Fruit fly (Drosophila melanogaster) whole organism, embryonic: ENCODE measurements around the gene robo3.

Experiments
- ATbp ChIP-seq: fragments of 200-800 bp; sonication (Bioruptor generic); optimal IDR thresholded peaks from 2 replicates; lab custom pipeline; 2017; ENCODE audit warnings: missing biosample characterization, mild to moderate bottlenecking, missing genetic modification characterization, missing genetic modification reagents
- CG10209 ChIP-seq: fragments of 200-800 bp; sonication (Bioruptor generic); optimal IDR thresholded peaks from 3 replicates; lab custom pipeline; 2017; ENCODE audit warnings: missing biosample characterization, mild to moderate bottlenecking, missing genetic modification characterization, missing genetic modification reagents
- CG12104 ChIP-seq: fragments of 200-800 bp; sonication (Bioruptor generic); optimal IDR thresholded peaks from 3 replicates; lab custom pipeline; 2016; ENCODE audit warnings: missing biosample characterization, missing genetic modification characterization
- CG12744 ChIP-seq: fragments of 200-800 bp; sonication (Bioruptor generic); optimal IDR thresholded peaks from 2 replicates; lab custom pipeline; 2016; ENCODE audit warnings: missing biosample characterization, missing genetic modification characterization
- CG14667 ChIP-seq: fragments of 200-800 bp; sonication (Bioruptor generic); IDR thresholded peaks from 2 replicates; pipeline ENCODE4 v1.3.6; 2022; ENCODE audit warnings: missing biosample characterization, missing genetic modification characterization
- CG14710 ChIP-seq: fragments of 200-800 bp; sonication (Bioruptor generic); optimal IDR thresholded peaks from 3 replicates; lab custom pipeline; 2019; ENCODE audit warnings: missing biosample characterization, mild to moderate bottlenecking, missing genetic modification characterization, moderate library complexity
- CG14860 ChIP-seq: fragments of 200-800 bp; sonication (Bioruptor generic); IDR thresholded peaks from 3 replicates; pipeline ENCODE4 v1.3.6; 2022; ENCODE audit warnings: missing biosample characterization, missing genetic modification characterization; ENCODE audit not compliant: partially characterized antibody
- CG1602 ChIP-seq: fragments of 200-800 bp; sonication (Bioruptor generic); optimal IDR thresholded peaks from 3 replicates; lab custom pipeline; 2016; ENCODE audit warnings: missing biosample characterization, missing genetic modification characterization
- CG18476 ChIP-seq: fragments of 200-800 bp; sonication (Bioruptor generic); optimal IDR thresholded peaks from 2 replicates; lab custom pipeline; 2016; ENCODE audit warnings: missing biosample characterization, mild to moderate bottlenecking, missing genetic modification characterization
- CG2875 ChIP-seq: fragments of 200-800 bp; sonication (Bioruptor generic); optimal IDR thresholded peaks from 2 replicates; lab custom pipeline; 2017; ENCODE audit warnings: missing biosample characterization, mild to moderate bottlenecking, missing genetic modification characterization, missing genetic modification reagents
- CG3065 ChIP-seq: fragments of 200-800 bp; sonication (Bioruptor generic); optimal IDR thresholded peaks from 2 replicates; lab custom pipeline; 2016; ENCODE audit warnings: missing biosample characterization, missing genetic modification characterization
- CG4617 ChIP-seq: fragments of 200-800 bp; sonication (Bioruptor generic); optimal IDR thresholded peaks from 3 replicates; lab custom pipeline; 2016; ENCODE audit warnings: missing biosample characterization, missing genetic modification characterization, borderline replicate concordance
- CG4730 ChIP-seq: fragments of 200-800 bp; sonication (Bioruptor generic); IDR thresholded peaks from 2 replicates; pipeline ENCODE4 v1.3.6; 2022; ENCODE audit warnings: missing biosample characterization, missing genetic modification characterization
- CG5180 ChIP-seq: fragments of 200-800 bp; sonication (Bioruptor generic); optimal IDR thresholded peaks from 3 replicates; lab custom pipeline; 2017; ENCODE audit warnings: missing biosample characterization, missing genetic modification characterization, mild to moderate bottlenecking, moderate library complexity, missing genetic modification reagents
- CG7786 ChIP-seq: fragments of 200-800 bp; sonication (Bioruptor generic); optimal IDR thresholded peaks from 2 replicates; lab custom pipeline; 2016; ENCODE audit warnings: missing biosample characterization, missing genetic modification characterization
- CG8765 ChIP-seq: fragments of 200-800 bp; sonication (Bioruptor generic); IDR thresholded peaks from 2 replicates; pipeline ENCODE4 v1.3.6; 2022; ENCODE audit warnings: missing biosample characterization, missing genetic modification characterization
- CG9727 ChIP-seq: fragments of 200-800 bp; sonication (Bioruptor generic); optimal IDR thresholded peaks from 3 replicates; lab custom pipeline; 2017; ENCODE audit warnings: missing biosample characterization, mild to moderate bottlenecking, missing genetic modification characterization
- CG9797 ChIP-seq: fragments of 200-800 bp; sonication (Bioruptor generic); optimal IDR thresholded peaks from 3 replicates; lab custom pipeline; 2018; ENCODE audit warnings: missing biosample characterization, mild to moderate bottlenecking, missing genetic modification characterization
- D19B ChIP-seq: fragments of 200-800 bp; sonication (Bioruptor generic); optimal IDR thresholded peaks from 2 replicates; lab custom pipeline; 2017; ENCODE audit warnings: missing biosample characterization, mild to moderate bottlenecking, missing genetic modification characterization
- HLH54F ChIP-seq: fragments of 200-800 bp; sonication (Bioruptor generic); optimal IDR thresholded peaks from 3 replicates; lab custom pipeline; 2016; ENCODE audit warnings: missing biosample characterization, missing genetic modification characterization
- Hr39 ChIP-seq: fragments of >200 bp; optimal IDR thresholded peaks from 2 replicates; lab custom pipeline; 2017
- Med ChIP-seq: fragments of 200-800 bp; sonication (Bioruptor generic); peaks from one replicate; lab custom pipeline; 2016; ENCODE audit warnings: missing biosample characterization, missing genetic modification characterization, mild to moderate bottlenecking, inconsistent platforms, moderate library complexity
- Mrtf ChIP-seq: fragments of 200-800 bp; sonication (Bioruptor generic); IDR thresholded peaks from 3 replicates; pipeline ENCODE4 v1.3.6; 2022; ENCODE audit warnings: missing biosample characterization, missing genetic modification characterization
- Neu2 ChIP-seq: fragments of 200-800 bp; sonication (Bioruptor generic); optimal IDR thresholded peaks from 3 replicates; lab custom pipeline; 2016; ENCODE audit warnings: missing biosample characterization, missing genetic modification characterization, borderline replicate concordance
- NfI ChIP-seq: fragments of 200-800 bp; sonication (Bioruptor generic); optimal IDR thresholded peaks from 3 replicates; lab custom pipeline; 2018; ENCODE audit warnings: missing biosample characterization, mild to moderate bottlenecking, missing genetic modification characterization, moderate library complexity
- Oaz ChIP-seq: fragments of 200-800 bp; sonication (Bioruptor generic); IDR thresholded peaks from 2 replicates; pipeline ENCODE4 v1.3.6; 2022; ENCODE audit warnings: missing biosample characterization, missing genetic modification characterization
- Oli ChIP-seq: fragments of 200-800 bp; sonication (Bioruptor generic); optimal IDR thresholded peaks from 2 replicates; lab custom pipeline; 2018; ENCODE audit warnings: missing biosample characterization, mild to moderate bottlenecking, missing genetic modification characterization, moderate library complexity
- Ptx1 ChIP-seq: fragments of 200-800 bp; sonication (Bioruptor generic); IDR thresholded peaks from 2 replicates; pipeline ENCODE4 v1.3.6; 2022; ENCODE audit warnings: missing biosample characterization, missing genetic modification characterization
- Ravus ChIP-seq: fragments of 200-800 bp; sonication (Bioruptor generic); IDR thresholded peaks from 2 replicates; pipeline ENCODE4 v1.3.6; 2022; ENCODE audit warnings: missing biosample characterization, missing genetic modification characterization
- Vsx1 ChIP-seq: fragments of 200-800 bp; sonication (Bioruptor generic); optimal IDR thresholded peaks from 2 replicates; lab custom pipeline; 2017; ENCODE audit warnings: missing biosample characterization, mild to moderate bottlenecking, missing genetic modification characterization, missing genetic modification reagents
- ap ChIP-seq: fragments of 200-800 bp; sonication (Bioruptor generic); IDR thresholded peaks from 2 replicates; pipeline ENCODE4 v1.3.6; 2022; ENCODE audit warnings: missing biosample characterization, missing genetic modification characterization
- bcd ChIP-seq: fragments of 200-800 bp; sonication (Bioruptor generic); optimal IDR thresholded peaks from 2 replicates; lab custom pipeline; 2017; ENCODE audit warnings: missing biosample characterization, mild to moderate bottlenecking, missing genetic modification characterization
- bsh ChIP-seq, 2 experiments: fragments of 200-800 bp; sonication (Bioruptor generic); optimal IDR thresholded peaks; 2 replicates each; lab custom pipeline; 2017 to 2018; ENCODE audit warnings: mild to moderate bottlenecking in 2 of 2, missing biosample characterization in 2 of 2, missing genetic modification characterization in 2 of 2, moderate library complexity in 1 of 2
- chn ChIP-seq: fragments of 200-800 bp; sonication (Bioruptor generic); optimal IDR thresholded peaks from 2 replicates; lab custom pipeline; 2016; ENCODE audit warnings: missing biosample characterization, missing genetic modification characterization
- ci ChIP-seq: fragments of 200-800 bp; sonication (Bioruptor generic); IDR thresholded peaks from 3 replicates; pipeline ENCODE4 v1.3.6; 2022; ENCODE audit warnings: missing biosample characterization, missing genetic modification characterization
- gcm2 ChIP-seq: fragments of 200-800 bp; sonication (Bioruptor generic); optimal IDR thresholded peaks from 2 replicates; lab custom pipeline; 2016; ENCODE audit warnings: missing biosample characterization, missing genetic modification characterization
- gsb-n ChIP-seq: fragments of 200-800 bp; sonication (Bioruptor generic); optimal IDR thresholded peaks from 3 replicates; lab custom pipeline; 2018; ENCODE audit warnings: missing biosample characterization, mild to moderate bottlenecking, missing genetic modification characterization
- hkb ChIP-seq, 2 experiments: fragments of 200-800 bp in 1 of 2; fragments of >200 bp in 1 of 2; sonication (Bioruptor generic) in 1 of 2; IDR thresholded peaks in 1 of 2; optimal IDR thresholded peaks in 1 of 2; 2 replicates each; pipeline versions ENCODE4 v1.3.6 to Lab custom; 2017 to 2022; ENCODE audit warnings: missing biosample characterization in 1 of 2, missing genetic modification characterization in 1 of 2
- jigr1 ChIP-seq: fragments of 200-800 bp; sonication (Bioruptor generic); IDR thresholded peaks from 3 replicates; pipeline ENCODE4 v1.3.6; 2022; ENCODE audit warnings: missing biosample characterization, missing genetic modification characterization
- lab ChIP-seq: fragments of 200-800 bp; sonication (Bioruptor generic); optimal IDR thresholded peaks from 3 replicates; lab custom pipeline; 2017; ENCODE audit warnings: missing biosample characterization, missing genetic modification characterization, mild to moderate bottlenecking, moderate library complexity, missing genetic modification reagents
- maf-S ChIP-seq: fragments of 200-800 bp; sonication (Bioruptor generic); optimal IDR thresholded peaks from 2 replicates; lab custom pipeline; 2016; ENCODE audit warnings: missing biosample characterization, missing genetic modification characterization
- mld ChIP-seq: fragments of 200-800 bp; sonication (Bioruptor generic); IDR thresholded peaks from 3 replicates; pipeline ENCODE4 v1.3.6; 2022; ENCODE audit warnings: missing biosample characterization, missing genetic modification characterization; ENCODE audit not compliant: partially characterized antibody
- org-1 ChIP-seq: fragments of 200-800 bp; sonication (Bioruptor generic); optimal IDR thresholded peaks from 2 replicates; lab custom pipeline; 2017; ENCODE audit warnings: missing biosample characterization, missing genetic modification characterization
- ranshi ChIP-seq: fragments of 200-800 bp; sonication (Bioruptor generic); IDR thresholded peaks from 2 replicates; pipeline ENCODE4 v1.3.6; 2022; ENCODE audit warnings: missing biosample characterization, missing genetic modification characterization
- repo ChIP-seq: fragments of 200-800 bp; sonication (Bioruptor generic); optimal IDR thresholded peaks from 2 replicates; lab custom pipeline; 2016; ENCODE audit warnings: missing biosample characterization, missing genetic modification characterization
- scrt ChIP-seq: fragments of 200-800 bp; sonication (Bioruptor generic); optimal IDR thresholded peaks from 2 replicates; lab custom pipeline; 2018; ENCODE audit warnings: missing biosample characterization, mild to moderate bottlenecking, missing genetic modification characterization, moderate library complexity
- sens-2 ChIP-seq: fragments of 200-800 bp; sonication (Bioruptor generic); IDR thresholded peaks from 2 replicates; pipeline ENCODE4 v1.3.6; 2022; ENCODE audit warnings: missing biosample characterization, missing genetic modification characterization
- vnd ChIP-seq: fragments of 200-800 bp; sonication (Bioruptor generic); IDR thresholded peaks from 3 replicates; pipeline ENCODE4 v1.3.6; 2022; ENCODE audit warnings: missing biosample characterization, missing genetic modification characterization; ENCODE audit not compliant: partially characterized antibody
- wek ChIP-seq: fragments of 200-800 bp; sonication (Bioruptor generic); optimal IDR thresholded peaks from 3 replicates; lab custom pipeline; 2018; ENCODE audit warnings: missing biosample characterization, mild to moderate bottlenecking, missing genetic modification characterization, moderate library complexity
- zfh1 ChIP-seq: fragments of 200-800 bp; sonication (Bioruptor generic); IDR thresholded peaks from 3 replicates; pipeline ENCODE4 v1.3.6; 2022; ENCODE audit warnings: missing biosample characterization, missing genetic modification characterization

Gene robo3

dm6 chr2L:1214465-1214864 lies 41.8 kb upstream of the robo3 start (continued):
- TF ChIP-seq CG14860 (GFP tag; lab: Robert Waterston, UW) = no peak
- TF ChIP-seq chn (GFP tag; lab: Kevin White, UChicago) = no peak
- TF ChIP-seq CG18476 (GFP tag; lab: Kevin White, UChicago) = no peak
- peak in 1 of 2 experiments; percentile 63 for TF ChIP-seq bsh (GFP tag; optimal IDR thresholded peaks at IDR 0.05; lab: Kevin White, UChicago)
- TF ChIP-seq Oaz (GFP tag; lab: Robert Waterston, UW) = no peak; the same call in 1 of the 2 replicates
- no peak for TF ChIP-seq Neu2 (GFP tag; lab: Kevin White, UChicago)
- peak; percentile 14 for TF ChIP-seq NfI (GFP tag; lab: Kevin White, UChicago)
- peak; percentile 7 for TF ChIP-seq CG2875 (GFP tag; lab: Kevin White, UChicago)
- TF ChIP-seq CG12744 (GFP tag; lab: Kevin White, UChicago) = no peak
- TF ChIP-seq Mrtf (GFP tag; lab: Robert Waterston, UW) = peak; percentile 53; the same call in 1 of the 3 replicates
- 0 out of 2 replicates have a peak, but pooled peaks have one; percentile 37 for TF ChIP-seq ap (GFP tag; lab: Robert Waterston, UW)
- no peak for TF ChIP-seq maf-S
- peak; percentile 39 for TF ChIP-seq CG14667
- no peak for TF ChIP-seq wek
- TF ChIP-seq CG8765 (GFP tag; lab: Robert Waterston, UW) = 0 out of 2 replicates have a peak, but pooled peaks have one; percentile 28
- TF ChIP-seq scrt (GFP tag; lab: Kevin White, UChicago) = peak; percentile 13
- peak; percentile 57; the same call in 2 of the 3 replicates for TF ChIP-seq zfh1
- no peak for TF ChIP-seq sens-2
- TF ChIP-seq org-1 (GFP tag; lab: Kevin White, UChicago) = peak; percentile 18
- peak; percentile 73 for TF ChIP-seq lab (GFP tag; lab: Kevin White, UChicago)
- TF ChIP-seq D19B (GFP tag; lab: Kevin White, UChicago) = no peak
- TF ChIP-seq CG7786 (GFP tag; lab: Kevin White, UChicago) = no peak
- peak; percentile 58 for TF ChIP-seq Oli
- TF ChIP-seq CG9797 (GFP tag; lab: Kevin White, UChicago) = no peak
- TF ChIP-seq gcm2 (GFP tag; lab: Kevin White, UChicago) = no peak
- TF ChIP-seq ranshi (GFP tag; lab: Robert Waterston, UW) = peak; percentile 61; the same call in 1 of the 2 replicates
- TF ChIP-seq CG1602 (GFP tag; lab: Kevin White, UChicago) = peak; percentile 32
- TF ChIP-seq Med (GFP tag; lab: Kevin White, UChicago) = peak; percentile 65
- TF ChIP-seq CG14710 (tag; lab: Kevin White, UChicago) = peak; percentile 11
- peak; percentile 12 for TF ChIP-seq gsb-n
- no peak for TF ChIP-seq CG3065 (GFP tag; lab: Kevin White, UChicago)
- no peak for TF ChIP-seq Ravus (GFP tag; lab: Robert Waterston, UW)
- TF ChIP-seq ci (GFP tag; lab: Robert Waterston, UW) = peak; percentile 78
- peak; percentile 59 for TF ChIP-seq Ptx1
- no peak for TF ChIP-seq HLH54F (GFP tag; lab: Kevin White, UChicago)
- TF ChIP-seq CG9727 (GFP tag; lab: Kevin White, UChicago) = peak; percentile 6
- no peak for TF ChIP-seq Hr39
- no peak for TF ChIP-seq CG5180
- peak; percentile 30; the same call in 1 of the 2 replicates for TF ChIP-seq CG4730
- peak; percentile 50 for TF ChIP-seq ATbp (GFP tag; lab: Kevin White, UChicago)
- TF ChIP-seq bcd (GFP tag; lab: Kevin White, UChicago) = peak; percentile 40
- peak; percentile 9 for TF ChIP-seq CG10209 (GFP tag; lab: Kevin White, UChicago)
- no peak for TF ChIP-seq CG12104 (GFP tag; lab: Kevin White, UChicago)
- no peak for TF ChIP-seq repo (GFP tag; lab: Kevin White, UChicago)
- TF ChIP-seq jigr1 (GFP tag; lab: Robert Waterston, UW) = no peak
- no peak for TF ChIP-seq Vsx1 (GFP tag; lab: Kevin White, UChicago)
- no peak for TF ChIP-seq mld (GFP tag; lab: Robert Waterston, UW)
- no peak for TF ChIP-seq hkb (optimal IDR thresholded peaks at IDR 0.05; lab: Kevin White, UChicago)
- TF ChIP-seq hkb (GFP tag; IDR thresholded peaks at IDR 0.05; lab: Robert Waterston, UW) = peak; percentile 70
- TF ChIP-seq vnd (GFP tag; lab: Robert Waterston, UW) = no peak
- no peak for TF ChIP-seq CG4617 (GFP tag; lab: Kevin White, UChicago)
